Fruit fly (Drosophila melanogaster) whole organism, prepupa: ENCODE results near the gene Pvr.

Experiments
- Blimp-1 ChIP-seq: fragments of 200-800 bp; sonication (Bioruptor generic); optimal IDR thresholded peaks from 3 replicates; lab custom pipeline; 2017; ENCODE audit warnings: missing biosample characterization, missing genetic modification characterization, mild to moderate bottlenecking, moderate library complexity, missing genetic modification reagents
- CG10631 ChIP-seq: fragments of 200-800 bp; sonication (Bioruptor generic); optimal IDR thresholded peaks from 2 replicates; lab custom pipeline; 2016; ENCODE audit warnings: missing biosample characterization, missing genetic modification characterization
- CG11294 ChIP-seq: fragments of 200-800 bp; sonication (Bioruptor generic); IDR thresholded peaks from 2 replicates; pipeline ENCODE4 v1.3.6; 2022; ENCODE audit warnings: missing biosample characterization, missing genetic modification characterization
- CG11762 ChIP-seq: fragments of 200-800 bp; sonication (Bioruptor generic); optimal IDR thresholded peaks from 3 replicates; lab custom pipeline; 2016; ENCODE audit warnings: missing biosample characterization, missing genetic modification characterization; ENCODE audit not compliant: insufficient read depth
- CG15336 ChIP-seq: fragments of 200-800 bp; sonication (Bioruptor generic); IDR thresholded peaks from 2 replicates; pipeline ENCODE4 v1.3.6; 2022; ENCODE audit warnings: missing biosample characterization, missing genetic modification characterization
- CG16779 ChIP-seq: fragments of 200-800 bp; sonication (Bioruptor generic); optimal IDR thresholded peaks from 3 replicates; lab custom pipeline; 2017; ENCODE audit warnings: missing biosample characterization, mild to moderate bottlenecking, missing genetic modification characterization
- CG31627 ChIP-seq: fragments of 200-800 bp; sonication (Bioruptor generic); optimal IDR thresholded peaks from 3 replicates; lab custom pipeline; 2016; ENCODE audit warnings: missing biosample characterization, missing genetic modification characterization
- CG32006 ChIP-seq: fragments of 200-800 bp; sonication (Bioruptor generic); optimal IDR thresholded peaks from 3 replicates; lab custom pipeline; 2017; ENCODE audit warnings: missing biosample characterization, mild to moderate bottlenecking, missing genetic modification characterization
- CG34406 ChIP-seq: fragments of 200-800 bp; sonication (Bioruptor generic); optimal IDR thresholded peaks from 3 replicates; lab custom pipeline; 2016; ENCODE audit warnings: missing biosample characterization, missing genetic modification characterization
- CG3919 ChIP-seq: fragments of 200-800 bp; sonication (Bioruptor generic); optimal IDR thresholded peaks from 3 replicates; lab custom pipeline; 2016; ENCODE audit warnings: missing biosample characterization, missing genetic modification characterization
- CG4318 ChIP-seq: fragments of 200-800 bp; sonication (Bioruptor generic); optimal IDR thresholded peaks from 3 replicates; lab custom pipeline; 2017; ENCODE audit warnings: missing biosample characterization, mild to moderate bottlenecking, missing genetic modification characterization
- CG6163 ChIP-seq: fragments of 200-800 bp; sonication (Bioruptor generic); IDR thresholded peaks from 3 replicates; pipeline ENCODE4 v1.3.6; 2022; ENCODE audit warnings: missing biosample characterization, missing genetic modification characterization
- CG6792 ChIP-seq: fragments of 200-800 bp; sonication (Bioruptor generic); optimal IDR thresholded peaks from 3 replicates; lab custom pipeline; 2016; ENCODE audit warnings: missing biosample characterization, missing genetic modification characterization
- CG6808 ChIP-seq: fragments of 200-800 bp; sonication (Bioruptor generic); optimal IDR thresholded peaks from 3 replicates; lab custom pipeline; 2017; ENCODE audit warnings: missing biosample characterization, missing genetic modification characterization, mild to moderate bottlenecking, moderate library complexity, missing genetic modification reagents
- CG8119 ChIP-seq: fragments of 200-800 bp; sonication (Bioruptor generic); IDR thresholded peaks from 3 replicates; pipeline ENCODE4 v1.3.6; 2022; ENCODE audit warnings: missing biosample characterization, missing genetic modification characterization
- CG8319 ChIP-seq: fragments of 200-800 bp; sonication (Bioruptor generic); optimal IDR thresholded peaks from 3 replicates; lab custom pipeline; 2016; ENCODE audit warnings: missing biosample characterization, missing genetic modification characterization
- Eip75B ChIP-seq: fragments of 200-800 bp; sonication (Bioruptor generic); optimal IDR thresholded peaks from 3 replicates; lab custom pipeline; 2016; ENCODE audit warnings: missing biosample characterization, missing genetic modification characterization
- Eip78C ChIP-seq: fragments of 200-800 bp; sonication (Bioruptor generic); peaks from one replicate; lab custom pipeline; 2016; ENCODE audit warnings: missing biosample characterization, missing genetic modification characterization
- Eip93F ChIP-seq: fragments of 200-800 bp; sonication (Bioruptor generic); optimal IDR thresholded peaks from 2 replicates; lab custom pipeline; 2016; ENCODE audit warnings: missing biosample characterization, mild to moderate bottlenecking, missing genetic modification characterization
- Ets96B ChIP-seq: fragments of 200-800 bp; optimal IDR thresholded peaks from 2 replicates; lab custom pipeline; 2019; ENCODE audit warnings: missing biosample characterization, mild to moderate bottlenecking, missing genetic modification characterization, moderate library complexity
- Gug ChIP-seq: fragments of 200-800 bp; sonication (Bioruptor generic); IDR thresholded peaks from 2 replicates; pipeline ENCODE4 v1.3.6; 2022; ENCODE audit warnings: missing biosample characterization, missing genetic modification characterization
- Hr38 ChIP-seq: sonication (Bioruptor generic); optimal IDR thresholded peaks from 2 replicates; lab custom pipeline; 2016; ENCODE audit warnings: missing biosample characterization, missing genetic modification characterization
- Hr4 ChIP-seq: fragments of 200-800 bp; sonication (Bioruptor generic); optimal IDR thresholded peaks from 3 replicates; lab custom pipeline; 2016; ENCODE audit warnings: missing biosample characterization, missing genetic modification characterization
- Lpt ChIP-seq: fragments of 200-800 bp; sonication (Bioruptor generic); optimal IDR thresholded peaks from 3 replicates; lab custom pipeline; 2016; ENCODE audit warnings: missing biosample characterization, missing genetic modification characterization
- OdsH ChIP-seq: fragments of 200-800 bp; sonication (Bioruptor generic); optimal IDR thresholded peaks from 3 replicates; lab custom pipeline; 2016; ENCODE audit warnings: missing biosample characterization, missing genetic modification characterization
- Sox14 ChIP-seq: fragments of 200-800 bp; sonication (Bioruptor generic); optimal IDR thresholded peaks from 3 replicates; lab custom pipeline; 2016; ENCODE audit warnings: missing biosample characterization, missing genetic modification characterization
- dac ChIP-seq: fragments of 200-800 bp; sonication (Bioruptor generic); optimal IDR thresholded peaks from 2 replicates; lab custom pipeline; 2017; ENCODE audit warnings: missing biosample characterization, mild to moderate bottlenecking, missing genetic modification characterization
- dsx ChIP-seq: fragments of 200-800 bp; optimal IDR thresholded peaks from 3 replicates; lab custom pipeline; 2019; ENCODE audit warnings: missing biosample characterization, mild to moderate bottlenecking, missing genetic modification characterization, moderate library complexity; ENCODE audit not compliant: poor library complexity, severe bottlenecking
- eg ChIP-seq: fragments of 200-800 bp; sonication (Bioruptor generic); IDR thresholded peaks from 3 replicates; pipeline ENCODE4 v1.3.6; 2022; ENCODE audit warnings: missing biosample characterization, missing genetic modification characterization
- fd59A ChIP-seq: fragments of 200-800 bp; sonication (Bioruptor generic); optimal IDR thresholded peaks from 2 replicates; lab custom pipeline; 2017; ENCODE audit warnings: missing biosample characterization, mild to moderate bottlenecking, missing genetic modification characterization, missing genetic modification reagents
- fd85E ChIP-seq: fragments of 200-800 bp; sonication (Bioruptor generic); optimal IDR thresholded peaks from 3 replicates; lab custom pipeline; 2016; ENCODE audit warnings: missing biosample characterization, missing genetic modification characterization
- fkh ChIP-seq: fragments of 200-800 bp; sonication (Bioruptor generic); optimal IDR thresholded peaks from 3 replicates; lab custom pipeline; 2017; ENCODE audit warnings: missing biosample characterization, mild to moderate bottlenecking, missing genetic modification characterization, moderate library complexity
- lz ChIP-seq: fragments of 200-800 bp; sonication (Bioruptor generic); optimal IDR thresholded peaks from 3 replicates; lab custom pipeline; 2016; ENCODE audit warnings: missing biosample characterization, missing genetic modification characterization
- salr ChIP-seq, 2 experiments: fragments of 200-800 bp; sonication (Bioruptor generic); optimal IDR thresholded peaks; 3 replicates each; lab custom pipeline; 2016 to 2018; ENCODE audit warnings: missing biosample characterization in 2 of 2, missing genetic modification characterization in 2 of 2, mild to moderate bottlenecking in 1 of 2
- spab ChIP-seq: fragments of 200-800 bp; sonication (Bioruptor generic); optimal IDR thresholded peaks from 2 replicates; lab custom pipeline; 2017; ENCODE audit warnings: missing biosample characterization, mild to moderate bottlenecking, missing genetic modification characterization, missing genetic modification reagents
- ss ChIP-seq, 2 experiments: fragments of 200-800 bp; sonication (Bioruptor generic); optimal IDR thresholded peaks; 2 replicates in 1 of 2; 3 replicates in 1 of 2; lab custom pipeline; 2017 to 2018; ENCODE audit warnings: mild to moderate bottlenecking in 2 of 2, missing biosample characterization in 2 of 2, missing genetic modification characterization in 2 of 2, moderate library complexity in 1 of 2
- topi ChIP-seq: fragments of 200-800 bp; sonication (Bioruptor generic); optimal IDR thresholded peaks from 3 replicates; lab custom pipeline; 2016; ENCODE audit warnings: missing biosample characterization, missing genetic modification characterization
- vri ChIP-seq: fragments of 200-800 bp; sonication (Bioruptor generic); optimal IDR thresholded peaks from 3 replicates; lab custom pipeline; 2016; ENCODE audit warnings: missing biosample characterization, mild to moderate bottlenecking, missing genetic modification characterization

Pvr gene

dm6 chr2L:8229628-8230027 is 10.1 kb downstream of the Pvr start (continued):
- TF ChIP-seq Eip75B (GFP tag; lab: Kevin White, UChicago) (peak; percentile 51), CG11762 (GFP tag; lab: Kevin White, UChicago) (peak; percentile 42), fd85E (GFP tag; lab: Kevin White, UChicago) (no peak), dsx (GFP tag; lab: Kevin White, UChicago) (peak; percentile 71), CG15336 (GFP tag; lab: Robert Waterston, UW) (peak; percentile 73), Gug (GFP tag; lab: Robert Waterston, UW) (peak; percentile 84), CG6792 (GFP tag; lab: Kevin White, UChicago) (peak; percentile 53), Hr38 (no peak), ss (GFP tag; optimal IDR thresholded peaks at IDR 0.05; lab: Kevin White, UChicago) (peak; percentile 51 to 79), CG11294 (peak; percentile 68; the same call in 1 of the 2 replicates), CG6163 (GFP tag; lab: Robert Waterston, UW) (peak; percentile 87), salr (GFP tag; optimal IDR thresholded peaks at IDR 0.05; lab: Kevin White, UChicago) (peak; percentile 4 to 16), CG8319 (GFP tag; lab: Kevin White, UChicago) (peak; percentile 11), Sox14 (peak; percentile 67)

- peak; percentile 35 for TF ChIP-seq dac (GFP tag; lab: Kevin White, UChicago)
- no peak for TF ChIP-seq fd59A (GFP tag; lab: Kevin White, UChicago)
- no peak for TF ChIP-seq CG6808 (GFP tag; lab: Kevin White, UChicago)
- TF ChIP-seq fkh (GFP tag; lab: Kevin White, UChicago): peak; percentile 47
- peak; percentile 64 for TF ChIP-seq CG32006 (GFP tag; lab: Kevin White, UChicago)
- TF ChIP-seq ss (GFP tag; optimal IDR thresholded peaks at IDR 0.05; lab: Kevin White, UChicago): no peak
- TF ChIP-seq CG4318 (GFP tag; lab: Kevin White, UChicago): peak; percentile 47
- peak; percentile 75 for TF ChIP-seq CG6163 (GFP tag; lab: Robert Waterston, UW)
- no peak for TF ChIP-seq Blimp-1
- TF ChIP-seq CG11294: peak; percentile 63
- TF ChIP-seq Hr4 (GFP tag; lab: Kevin White, UChicago): peak; percentile 66
- TF ChIP-seq OdsH (GFP tag; lab: Kevin White, UChicago): no peak
- TF ChIP-seq CG34406 (GFP tag; lab: Kevin White, UChicago): no peak
- peak; percentile 2 for TF ChIP-seq dsx (GFP tag; lab: Kevin White, UChicago)
- TF ChIP-seq eg (GFP tag; lab: Robert Waterston, UW): peak; percentile 78
- no peak for TF ChIP-seq CG10631 (GFP tag; lab: Kevin White, UChicago)
- TF ChIP-seq Lpt (GFP tag; lab: Kevin White, UChicago): no peak
- TF ChIP-seq Gug (GFP tag; lab: Robert Waterston, UW): peak; percentile 72
- TF ChIP-seq lz: no peak
- TF ChIP-seq CG31627 (GFP tag; lab: Kevin White, UChicago): no peak
- TF ChIP-seq salr (GFP tag; optimal IDR thresholded peaks at IDR 0.05; lab: Kevin White, UChicago): peak in 1 of 2 experiments; percentile 2
- TF ChIP-seq CG8119 (GFP tag; lab: Robert Waterston, UW): peak; percentile 18; the same call in 2 of the 3 replicates
- no peak for TF ChIP-seq Eip93F (GFP tag; lab: Kevin White, UChicago)
- no peak for TF ChIP-seq CG3919
- no peak for TF ChIP-seq Eip78C (GFP tag; lab: Kevin White, UChicago)
- TF ChIP-seq Ets96B (tag; lab: Kevin White, UChicago): no peak
- no peak for TF ChIP-seq topi (GFP tag; lab: Kevin White, UChicago)
- TF ChIP-seq fd85E (GFP tag; lab: Kevin White, UChicago): no peak
- TF ChIP-seq vri: no peak
- peak; percentile 68 for TF ChIP-seq CG15336 (GFP tag; lab: Robert Waterston, UW)
- peak; percentile 26 for TF ChIP-seq CG16779 (tag; lab: Kevin White, UChicago)
- TF ChIP-seq spab (GFP tag; lab: Kevin White, UChicago): no peak
Observed at dm6 chr2L:8229134-8229533, 10.5 kb downstream of the Pvr start.
